Worm (Caenorhabditis elegans): Measurements from ENCODE around the gene alh-10.

Gene alh-10

ce11 chrX:7176817-7177216 lies 33.4 kb upstream of the alh-10 start:
- TF ChIP-seq ceh-90 (tag; optimal IDR thresholded peaks at IDR 0.05) (no peak), nhr-90 (tag; optimal IDR thresholded peaks at IDR 0.05; ENCODE audit: poor library complexity) (peak; percentile 32), lin-35 (GFP tag; optimal IDR thresholded peaks at IDR 0.05) (peak in 1 of 2 experiments; percentile 21), nhr-85 (tag) (peak; percentile 23), efl-3 (GFP tag; optimal IDR thresholded peaks at IDR 0.05) (no peak), snu-23 (GFP tag; optimal IDR thresholded peaks at IDR 0.05) (peak; percentile 16)

- TF ChIP-seq isw-1 (GFP tag; IDR thresholded peaks at IDR 0.05), result no peak
- no peak for TF ChIP-seq lsy-2 (tag; optimal IDR thresholded peaks at IDR 0.05)
- TF ChIP-seq lin-14 (GFP tag; optimal IDR thresholded peaks at IDR 0.05), result peak; percentile 25
- no peak for TF ChIP-seq pax-3 (tag; optimal IDR thresholded peaks at IDR 0.05)
These were observed 31.9 kb upstream of the alh-10 start for ce11 chrX:7175389-7175788.

ce11 chrX:7170575-7171297 lies 27.3 kb upstream of the alh-10 start, which contains the start of gene bar-1:
Gene bar-1, minus strand, starts transcription at chrX:7170625.
- TF ChIP-seq elt-2 (tag; optimal IDR thresholded peaks at IDR 0.05), result peak; percentile 46
- no peak for TF ChIP-seq fkh-10 (GFP tag; optimal IDR thresholded peaks at IDR 0.05)
- peak; percentile 8 for TF ChIP-seq blmp-1 (tag; optimal IDR thresholded peaks at IDR 0.05)
- TF ChIP-seq elt-3 (tag; optimal IDR thresholded peaks at IDR 0.05), result peak in 1 of 6 experiments; percentile 8

ce11 chrX:7162764-7163163 lies 19.3 kb upstream of the alh-10 start:
- no peak for TF ChIP-seq mef-2 (tag; optimal IDR thresholded peaks at IDR 0.05)
- peak in 1 of 2 experiments; percentile 20 for TF ChIP-seq ztf-11 (tag; optimal IDR thresholded peaks at IDR 0.05)
- no peak for TF ChIP-seq mab-9 (GFP tag; IDR thresholded peaks at IDR 0.05)
- TF ChIP-seq efl-1 (optimal IDR thresholded peaks at IDR 0.05), result no peak
- TF ChIP-seq efl-1 (GFP tag; optimal IDR thresholded peaks at IDR 0.05 in 1 of 2), result peak in 1 of 2 experiments; percentile 14

- TF ChIP-seq irx-1 (tag; optimal IDR thresholded peaks at IDR 0.05) (no peak), egl-13 (tag; optimal IDR thresholded peaks at IDR 0.05) (no peak), nhr-85 (tag) (peak; percentile 35), nhr-12 (tag; optimal IDR thresholded peaks at IDR 0.05) (no peak)
These were observed 15.3 kb upstream of the alh-10 start, which contains the start of gene pgp-10 for ce11 chrX:7158736-7159135. Gene pgp-10, plus strand, starts transcription at chrX:7159036.

- TF ChIP-seq swsn-7 (tag; optimal IDR thresholded peaks at IDR 0.05), result no peak
- TF ChIP-seq efl-1 (optimal IDR thresholded peaks at IDR 0.05), result no peak
- TF ChIP-seq efl-1 (GFP tag; optimal IDR thresholded peaks at IDR 0.05 in 1 of 2), result no peak
- TF ChIP-seq tbx-2 (tag; optimal IDR thresholded peaks at IDR 0.05), result no peak
- no peak for TF ChIP-seq nhr-90 (tag; optimal IDR thresholded peaks at IDR 0.05; ENCODE audit: poor library complexity)
- peak; percentile 40 for TF ChIP-seq nhr-20 (tag; optimal IDR thresholded peaks at IDR 0.05)
- no peak for TF ChIP-seq pag-3 (tag; optimal IDR thresholded peaks at IDR 0.05; ENCODE audit: borderline replicate concordance, insufficient read depth)
- TF ChIP-seq xbp-1 (tag; optimal IDR thresholded peaks at IDR 0.05), result no peak
- TF ChIP-seq nhr-76 (tag; optimal IDR thresholded peaks at IDR 0.05), result no peak
- TF ChIP-seq zag-1 (tag; optimal IDR thresholded peaks at IDR 0.05), result no peak
- TF ChIP-seq sox-4 (tag; optimal IDR thresholded peaks at IDR 0.05), result no peak
- TF ChIP-seq sup-37 (GFP tag; optimal IDR thresholded peaks at IDR 0.05), result no peak
- TF ChIP-seq aha-1 (tag; optimal IDR thresholded peaks at IDR 0.05), result no peak
- TF ChIP-seq ama-1 (optimal IDR thresholded peaks at IDR 0.05), result no peak
- peak in 1 of 6 experiments; percentile 25 for TF ChIP-seq elt-3 (tag; optimal IDR thresholded peaks at IDR 0.05)
- no peak for TF ChIP-seq lin-13 (GFP tag; optimal IDR thresholded peaks at IDR 0.05)
- no peak for TF ChIP-seq alr-1 (tag; optimal IDR thresholded peaks at IDR 0.05; ENCODE audit: borderline replicate concordance)
- no peak for TF ChIP-seq ceh-8 (GFP tag; optimal IDR thresholded peaks at IDR 0.05)
- TF ChIP-seq blmp-1 (tag; optimal IDR thresholded peaks at IDR 0.05), result peak; percentile 64
- TF ChIP-seq egl-27 (tag; optimal IDR thresholded peaks at IDR 0.05), result no peak
- no peak for TF ChIP-seq skn-1 (tag; optimal IDR thresholded peaks at IDR 0.05)
- TF ChIP-seq lin-35 (GFP tag; optimal IDR thresholded peaks at IDR 0.05), result peak in 1 of 2 experiments; percentile 31
- TF ChIP-seq nhr-85 (tag), result peak; percentile 70
- TF ChIP-seq unc-130 (tag; optimal IDR thresholded peaks at IDR 0.05), result peak; percentile 44
- peak; percentile 24 for TF ChIP-seq snu-23 (GFP tag; optimal IDR thresholded peaks at IDR 0.05)
- TF ChIP-seq lin-14 (GFP tag; optimal IDR thresholded peaks at IDR 0.05), result peak; percentile 45
- TF ChIP-seq aly-2 (tag; optimal IDR thresholded peaks at IDR 0.05), result no peak
These were observed 14.0 kb upstream of the alh-10 start for ce11 chrX:7157483-7157882.

Measured in whole organism, L1 larva.